Worm (Caenorhabditis elegans): Measurements from ENCODE around the gene F14H8.8.

The F14H8.8 gene

ce11 chrV:15059534-15059933 lies 30.3 kb downstream of the F14H8.8 start, which contains the start of the genes mcm-3 and C25D7.15 (continued):
- no peak for TF ChIP-seq ztf-6 (GFP tag; IDR thresholded peaks at IDR 0.05)
- no peak for TF ChIP-seq egl-18 (GFP tag; IDR thresholded peaks at IDR 0.05)
- peak; percentile 50; the same call in 1 of the 2 replicates for TF ChIP-seq B0336.3 (GFP tag; IDR thresholded peaks at IDR 0.05)
- TF ChIP-seq F33H1.4 (GFP tag; IDR thresholded peaks at IDR 0.05), result peak; percentile 75
- no peak for TF ChIP-seq ztf-25 (GFP tag; IDR thresholded peaks at IDR 0.05)
- TF ChIP-seq athp-1 (tag; optimal IDR thresholded peaks at IDR 0.05), result no peak
- no peak for TF ChIP-seq Y67H2A.10 (GFP tag; conservative IDR thresholded peaks at IDR 0.05)
- no peak for TF ChIP-seq gei-17 (GFP tag; optimal IDR thresholded peaks at IDR 0.05)
- no peak for TF ChIP-seq hmg-20 (GFP tag; IDR thresholded peaks at IDR 0.05)
- TF ChIP-seq pbrm-1 (GFP tag; IDR thresholded peaks at IDR 0.05), result peak; percentile 63; the same call in 1 of the 2 replicates
- no peak for TF ChIP-seq sdz-38 (tag; optimal IDR thresholded peaks at IDR 0.05)
- peak; percentile 46 for TF ChIP-seq snpc-1.1 (tag; optimal IDR thresholded peaks at IDR 0.05; ENCODE audit: insufficient read depth)
- no peak for TF ChIP-seq nhr-27 (tag; optimal IDR thresholded peaks at IDR 0.05)
- no peak for TF ChIP-seq F55B11.4 (tag; optimal IDR thresholded peaks at IDR 0.05; ENCODE audit: borderline replicate concordance, insufficient read depth)
- no peak for TF ChIP-seq ZK185.1 (tag; optimal IDR thresholded peaks at IDR 0.05; ENCODE audit: poor library complexity, severe bottlenecking)
- no peak for TF ChIP-seq ccch-3 (GFP tag; optimal IDR thresholded peaks at IDR 0.05)
- no peak for TF ChIP-seq sea-2 (GFP tag; IDR thresholded peaks at IDR 0.05)
- no peak for TF ChIP-seq lin-26 (GFP tag; IDR thresholded peaks at IDR 0.05)
- no peak for TF ChIP-seq let-607 (tag; optimal IDR thresholded peaks at IDR 0.05)
- no peak for TF ChIP-seq K11D2.4 (GFP tag; IDR thresholded peaks at IDR 0.05)
- peak; percentile 89 for TF ChIP-seq ceh-91 (GFP tag; IDR thresholded peaks at IDR 0.05)
- TF ChIP-seq dox-1 (GFP tag; IDR thresholded peaks at IDR 0.05), result peak; percentile 69; the same call in 1 of the 2 replicates
- no peak for TF ChIP-seq nhr-120 (GFP tag; IDR thresholded peaks at IDR 0.05)
- TF ChIP-seq T07F8.4 (tag; optimal IDR thresholded peaks at IDR 0.05), result no peak
- TF ChIP-seq nfya-2 (GFP tag; IDR thresholded peaks at IDR 0.05), result no peak
- TF ChIP-seq sptf-2 (GFP tag; optimal IDR thresholded peaks at IDR 0.05), result no peak
- TF ChIP-seq attf-6 (GFP tag; IDR thresholded peaks at IDR 0.05), result no peak
- no peak for TF ChIP-seq egl-44 (GFP tag; IDR thresholded peaks at IDR 0.05)

ce11 chrV:15060595-15060994 lies 31.3 kb downstream of the F14H8.8 start:
- peak; percentile 77 for TF ChIP-seq lsl-1 (GFP tag; optimal IDR thresholded peaks at IDR 0.05)
- no peak for TF ChIP-seq madf-8 (GFP tag; conservative IDR thresholded peaks at IDR 0.05)
- no peak for TF ChIP-seq F23B12.7 (tag; optimal IDR thresholded peaks at IDR 0.05; ENCODE audit: insufficient read depth)
- no peak for TF ChIP-seq hlh-26 (GFP tag; conservative IDR thresholded peaks at IDR 0.05)
- TF ChIP-seq ztf-25 (GFP tag; IDR thresholded peaks at IDR 0.05), result no peak
- TF ChIP-seq ceh-27 (GFP tag; optimal IDR thresholded peaks at IDR 0.05), result no peak
- no peak for TF ChIP-seq F10E7.11 (tag; optimal IDR thresholded peaks at IDR 0.05)
- TF ChIP-seq F33H1.4 (GFP tag; IDR thresholded peaks at IDR 0.05), result peak; percentile 55; the same call in 1 of the 2 replicates
- no peak for TF ChIP-seq B0019.2 (GFP tag; conservative IDR thresholded peaks at IDR 0.05)

- TF ChIP-seq nfyb-1 (GFP tag; IDR thresholded peaks at IDR 0.05) (no peak), unc-62 (GFP tag; optimal IDR thresholded peaks at IDR 0.05) (no peak), fkh-3 (tag; optimal IDR thresholded peaks at IDR 0.05) (no peak), F57C9.4 (tag; optimal IDR thresholded peaks at IDR 0.05) (no peak), ztf-3 (GFP tag; optimal IDR thresholded peaks at IDR 0.05) (no peak), madf-6 (GFP tag; IDR thresholded peaks at IDR 0.05) (no peak), nhr-27 (tag; optimal IDR thresholded peaks at IDR 0.05) (no peak), F23B12.7 (tag; optimal IDR thresholded peaks at IDR 0.05; ENCODE audit: insufficient read depth) (no peak), rcor-1 (GFP tag; IDR thresholded peaks at IDR 0.05) (no peak), egrh-3 (GFP tag; IDR thresholded peaks at IDR 0.05) (no peak), ekl-4 (GFP tag; IDR thresholded peaks at IDR 0.05) (no peak), K11D2.4 (GFP tag; IDR thresholded peaks at IDR 0.05) (no peak), gei-17 (GFP tag; optimal IDR thresholded peaks at IDR 0.05) (no peak), nhr-80 (tag; optimal IDR thresholded peaks at IDR 0.05) (no peak), cebp-1 (GFP tag; IDR thresholded peaks at IDR 0.05) (no peak), cebp-1 (tag; optimal IDR thresholded peaks at IDR 0.05) (no peak)
Measured at ce11 chrV:15063987-15064386, 34.7 kb downstream of the F14H8.8 start, which contains the start of gene rap-2. rap-2 (minus strand) TSS chrV:15064087.
